Fruit fly (Drosophila melanogaster): ENCODE results near the gene Act5C.

DNA sequence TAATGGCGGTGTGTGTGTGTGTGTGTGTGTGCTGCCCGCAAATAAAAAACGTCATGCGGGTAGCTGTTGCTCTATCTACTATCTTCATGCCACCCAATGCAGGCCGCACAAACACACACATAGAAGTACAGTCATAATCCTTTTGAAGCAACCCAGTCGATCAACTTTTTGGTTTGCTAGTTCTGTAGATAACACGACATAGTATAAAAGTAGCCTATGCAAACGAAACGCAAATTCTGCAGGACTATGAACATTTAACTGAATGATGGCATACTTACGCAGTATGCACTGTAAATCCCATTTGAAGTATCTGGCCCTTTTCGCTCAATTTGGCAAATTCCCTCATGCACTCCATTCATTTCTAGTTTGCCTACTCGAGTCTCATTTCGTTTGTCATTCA lies 34.6 kb upstream of the Act5C start:
- TF ChIP-seq mld (GFP tag; IDR thresholded peaks at IDR 0.05; ENCODE audit: partially characterized antibody), result no peak
- TF ChIP-seq CG14965 (GFP tag; optimal IDR thresholded peaks at IDR 0.05; ENCODE audit: borderline replicate concordance), result no peak
- no peak for TF ChIP-seq Gug (GFP tag; IDR thresholded peaks at IDR 0.05)
- TF ChIP-seq CG17612 (GFP tag; IDR thresholded peaks at IDR 0.05), result no peak
- TF ChIP-seq CG8765 (GFP tag; IDR thresholded peaks at IDR 0.05), result no peak
- TF ChIP-seq ara (GFP tag; IDR thresholded peaks at IDR 0.05), result no peak
- no peak for TF ChIP-seq Sox100B (GFP tag; optimal IDR thresholded peaks at IDR 0.05)
- no peak for TF ChIP-seq CG15514 (GFP tag; optimal IDR thresholded peaks at IDR 0.05)
- no peak for TF ChIP-seq pfk (GFP tag; optimal IDR thresholded peaks at IDR 0.05)
- no peak for TF ChIP-seq Xrp1 (GFP tag; IDR thresholded peaks at IDR 0.05)
- no peak for TF ChIP-seq CG6689 (GFP tag; IDR thresholded peaks at IDR 0.05)
- TF ChIP-seq CG1647 (GFP tag; optimal IDR thresholded peaks at IDR 0.05), result no peak
- TF ChIP-seq Bdp1 (GFP tag; optimal IDR thresholded peaks at IDR 0.05), result no peak

Measured in whole organism, embryonic.